Fruit fly (Drosophila melanogaster): ENCODE data around the gene Axs.

Gene Axs

DNA sequence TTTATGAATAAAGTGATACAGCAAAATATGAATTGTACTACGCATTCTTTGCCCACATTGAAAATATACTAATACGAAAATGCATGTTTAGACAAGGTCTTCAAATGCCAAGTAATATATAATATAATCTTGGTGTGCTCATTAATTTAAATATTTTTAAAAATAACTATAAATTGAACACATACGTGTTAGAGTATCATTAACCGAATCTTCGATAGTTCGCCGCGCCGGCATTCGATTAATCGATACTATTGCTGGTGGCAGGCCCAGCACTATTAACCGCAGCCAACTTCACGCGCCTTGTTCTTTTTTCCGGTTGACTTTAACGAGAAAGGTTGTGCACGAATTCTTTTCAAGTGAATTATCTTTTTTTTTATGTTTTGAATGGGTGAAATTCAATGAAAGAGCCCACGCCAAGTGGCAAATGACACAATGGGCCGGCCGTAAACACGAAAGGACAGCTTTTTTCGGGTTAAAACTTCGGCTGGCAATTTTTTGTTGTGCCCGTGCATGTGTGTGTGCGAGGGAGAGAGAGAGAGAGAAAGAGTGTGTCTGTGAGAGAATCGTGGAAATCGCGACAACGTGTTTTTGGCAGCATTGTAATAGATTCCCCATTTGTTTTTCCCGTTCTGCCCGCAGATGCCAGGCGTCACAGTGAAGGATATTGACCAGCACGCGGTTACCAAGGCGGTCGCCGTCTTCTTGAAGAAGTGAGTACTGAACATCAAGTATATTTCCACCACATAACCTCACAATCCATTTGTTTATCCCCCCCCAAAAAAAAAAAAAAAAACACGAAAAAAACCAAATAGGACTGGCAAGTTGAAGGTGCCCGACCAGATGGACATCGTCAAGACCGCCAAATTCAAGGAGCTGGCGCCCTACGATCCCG, 45.9 kb downstream of the Axs start, which contains the start of gene RpS19a:
Gene RpS19a (plus strand): TSS at position 301 of the 892 bp plus-strand sequence.
- TF ChIP-seq CG10348 (GFP tag; IDR thresholded peaks at IDR 0.05) (no peak), CG13204 (GFP tag; optimal IDR thresholded peaks at IDR 0.05) (peak; percentile 59), CG8301 (tag; optimal IDR thresholded peaks at IDR 0.05) (peak; percentile 15), gl (tag; optimal IDR thresholded peaks at IDR 0.05) (peak; percentile 41), CG34367 (tag; optimal IDR thresholded peaks at IDR 0.05) (peak; percentile 70), CG12605 (GFP tag; IDR thresholded peaks at IDR 0.05) (0 out of 2 replicates have a peak, but pooled peaks have one; percentile 35), CG4496 (GFP tag; IDR thresholded peaks at IDR 0.05) (peak; percentile 85), CG15710 (tag; optimal IDR thresholded peaks at IDR 0.05) (peak; percentile 38), CG17806 (tag; optimal IDR thresholded peaks at IDR 0.05) (no peak), CG14655 (GFP tag; optimal IDR thresholded peaks at IDR 0.05) (peak; percentile 54), D1 (tag; optimal IDR thresholded peaks at IDR 0.05) (no peak), CG9948 (tag; optimal IDR thresholded peaks at IDR 0.05) (peak; percentile 14), Snoo (tag; optimal IDR thresholded peaks at IDR 0.05) (peak; percentile 83), fd96Ca (GFP tag; IDR thresholded peaks at IDR 0.05) (no peak; the same call in 2 of the 3 replicates), EcR (GFP tag; optimal IDR thresholded peaks at IDR 0.05) (no peak), Pif1A (GFP tag; optimal IDR thresholded peaks at IDR 0.05) (peak; percentile 64), rn (GFP tag; IDR thresholded peaks at IDR 0.05) (peak; percentile 57), Pif1B (GFP tag; optimal IDR thresholded peaks at IDR 0.05) (peak; percentile 65), CG32121 (GFP tag; IDR thresholded peaks at IDR 0.05) (no peak), CG8159 (tag; optimal IDR thresholded peaks at IDR 0.05) (peak; percentile 46), Ets98B (GFP tag; IDR thresholded peaks at IDR 0.05) (peak; percentile 24)

DNA sequence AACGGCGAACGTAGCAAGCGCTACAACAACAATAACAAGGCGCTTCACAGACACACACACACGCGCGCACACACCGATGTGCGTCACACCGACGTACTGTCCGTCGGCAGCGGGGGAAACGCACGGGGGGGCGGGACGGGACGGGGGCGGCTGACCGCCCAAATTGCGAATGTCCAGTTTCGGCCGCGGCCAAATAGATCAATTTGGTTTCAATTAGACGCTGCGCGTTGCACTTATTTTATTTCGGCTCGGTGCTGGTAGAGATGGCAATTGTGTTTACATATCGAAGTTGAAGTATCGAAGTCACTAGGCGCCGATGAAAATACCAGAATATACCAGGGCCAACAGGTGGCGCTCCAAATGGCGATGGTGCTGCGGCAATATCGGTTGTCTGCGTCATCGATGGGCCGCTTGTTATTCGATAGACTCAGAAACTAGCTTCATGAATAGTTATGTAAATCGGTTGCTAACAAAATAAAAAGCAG, 46.5 kb downstream of the Axs start, which contains the start of gene Rok:
Gene Rok (minus strand): TSS at position 309 of the 485 bp plus-strand sequence.
- TF ChIP-seq Pif1A (GFP tag; optimal IDR thresholded peaks at IDR 0.05) (no peak), EcR (GFP tag; optimal IDR thresholded peaks at IDR 0.05) (peak; percentile 22), CG12605 (GFP tag; IDR thresholded peaks at IDR 0.05) (no peak), CG9948 (tag; optimal IDR thresholded peaks at IDR 0.05) (no peak), CG14655 (GFP tag; optimal IDR thresholded peaks at IDR 0.05) (no peak), CG32121 (GFP tag; IDR thresholded peaks at IDR 0.05) (no peak), CG8159 (tag; optimal IDR thresholded peaks at IDR 0.05) (no peak), CG13204 (GFP tag; optimal IDR thresholded peaks at IDR 0.05) (peak; percentile 41), CG8301 (tag; optimal IDR thresholded peaks at IDR 0.05) (no peak), Snoo (tag; optimal IDR thresholded peaks at IDR 0.05) (no peak)

DNA sequence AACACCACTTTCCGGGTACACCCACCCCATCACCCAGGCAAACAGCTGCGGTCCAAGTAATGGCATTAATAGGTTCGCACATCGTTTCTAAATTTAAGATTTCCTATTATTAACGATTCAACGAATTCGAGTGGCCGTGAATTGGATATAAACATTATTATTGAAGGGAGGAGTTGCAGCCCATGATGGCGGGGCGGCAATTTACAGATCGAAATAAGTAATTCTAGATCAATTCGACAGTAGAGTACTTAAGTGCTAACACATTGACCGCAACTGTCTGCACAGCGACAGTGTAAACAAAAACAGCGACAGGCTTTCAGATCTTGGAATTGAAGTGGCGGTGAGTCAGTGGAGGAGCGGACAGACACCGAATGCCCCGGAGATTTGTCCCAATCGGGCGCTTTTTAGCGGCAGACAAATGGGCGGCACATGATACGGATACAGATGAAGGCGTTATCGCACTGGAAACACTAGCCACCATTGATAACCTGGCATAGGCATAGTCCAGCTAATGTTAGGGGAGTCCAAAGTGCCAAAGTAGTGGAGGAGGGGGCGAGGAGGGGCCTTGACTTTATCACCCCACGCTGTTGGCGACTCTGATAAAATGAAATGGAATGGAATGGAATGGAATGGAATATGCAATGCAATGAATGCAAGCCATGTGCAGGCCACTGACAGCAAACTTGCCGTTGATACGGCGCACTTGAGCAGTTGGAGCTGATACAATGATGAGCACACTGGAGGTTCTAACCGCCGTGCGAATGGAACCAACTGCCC, 50.3 kb downstream of the Axs start:
- no peak for TF ChIP-seq D1 (tag; optimal IDR thresholded peaks at IDR 0.05)
- no peak for TF ChIP-seq CG10348 (GFP tag; IDR thresholded peaks at IDR 0.05)
- TF ChIP-seq CG32121 (GFP tag; IDR thresholded peaks at IDR 0.05), result peak; percentile 65
- TF ChIP-seq Ets98B (GFP tag; IDR thresholded peaks at IDR 0.05), result peak; percentile 30; the same call in 1 of the 2 replicates
- peak; percentile 21 for TF ChIP-seq CG8159 (tag; optimal IDR thresholded peaks at IDR 0.05)
- peak; percentile 34; the same call in 1 of the 2 replicates for TF ChIP-seq CG12605 (GFP tag; IDR thresholded peaks at IDR 0.05)
- peak; percentile 65; the same call in 2 of the 3 replicates for TF ChIP-seq CG4496 (GFP tag; IDR thresholded peaks at IDR 0.05)
- peak; percentile 2; the same call in 1 of the 2 replicates for TF ChIP-seq rn (GFP tag; IDR thresholded peaks at IDR 0.05)
- TF ChIP-seq CG13204 (GFP tag; optimal IDR thresholded peaks at IDR 0.05), result peak; percentile 41
- no peak for TF ChIP-seq Snoo (tag; optimal IDR thresholded peaks at IDR 0.05)
- peak; percentile 8 for TF ChIP-seq CG15710 (tag; optimal IDR thresholded peaks at IDR 0.05)
- TF ChIP-seq Pif1A (GFP tag; optimal IDR thresholded peaks at IDR 0.05), result no peak
- TF ChIP-seq CG8301 (tag; optimal IDR thresholded peaks at IDR 0.05), result peak; percentile 10
- peak; percentile 71 for TF ChIP-seq CG14655 (GFP tag; optimal IDR thresholded peaks at IDR 0.05)
- peak; percentile 32 for TF ChIP-seq EcR (GFP tag; optimal IDR thresholded peaks at IDR 0.05)
- TF ChIP-seq gl (tag; optimal IDR thresholded peaks at IDR 0.05), result peak; percentile 63
- no peak for TF ChIP-seq CG17806 (tag; optimal IDR thresholded peaks at IDR 0.05)
- no peak for TF ChIP-seq CG9948 (tag; optimal IDR thresholded peaks at IDR 0.05)
- no peak for TF ChIP-seq CG34367 (tag; optimal IDR thresholded peaks at IDR 0.05)
- TF ChIP-seq Pif1B (GFP tag; optimal IDR thresholded peaks at IDR 0.05), result no peak
- peak; percentile 66; the same call in 2 of the 3 replicates for TF ChIP-seq fd96Ca (GFP tag; IDR thresholded peaks at IDR 0.05)

DNA sequence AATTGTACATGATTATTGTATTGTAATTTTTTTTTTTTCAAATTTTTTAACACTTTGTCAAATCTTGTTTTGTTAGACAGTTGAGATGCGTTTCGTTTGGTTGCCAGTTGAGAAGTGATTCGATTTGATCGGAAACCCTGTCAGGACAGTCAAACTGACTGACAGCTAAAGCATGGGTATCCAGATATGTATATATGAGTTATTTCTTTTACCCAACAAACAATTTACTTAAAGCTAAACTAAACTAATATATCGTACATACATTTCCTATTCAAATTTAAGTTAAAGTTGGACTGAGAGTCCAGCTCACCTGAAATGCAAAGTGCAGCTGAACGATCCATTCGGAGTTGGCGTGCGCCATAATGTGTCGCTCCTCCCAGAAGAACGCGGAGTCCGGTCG, 51.6 kb downstream of the Axs start, which contains the start of gene CG9777:
Gene CG9777 (minus strand): TSS at position 101 of the 400 bp plus-strand sequence.
- TF ChIP-seq CG9948 (tag; optimal IDR thresholded peaks at IDR 0.05) (no peak), CG15710 (tag; optimal IDR thresholded peaks at IDR 0.05) (no peak), Ets98B (GFP tag; IDR thresholded peaks at IDR 0.05) (no peak), CG10348 (GFP tag; IDR thresholded peaks at IDR 0.05) (no peak), CG8301 (tag; optimal IDR thresholded peaks at IDR 0.05) (no peak), CG17806 (tag; optimal IDR thresholded peaks at IDR 0.05) (no peak), CG8159 (tag; optimal IDR thresholded peaks at IDR 0.05) (no peak), rn (GFP tag; IDR thresholded peaks at IDR 0.05) (no peak), Snoo (tag; optimal IDR thresholded peaks at IDR 0.05) (no peak), CG12605 (GFP tag; IDR thresholded peaks at IDR 0.05) (no peak), fd96Ca (GFP tag; IDR thresholded peaks at IDR 0.05) (no peak), Pif1A (GFP tag; optimal IDR thresholded peaks at IDR 0.05) (no peak)

Measured in whole organism, pupa.